Worm (Caenorhabditis elegans) whole organism, L4 larva: ENCODE measurements around the gene slc-17.3.

Experiments used
- R02D3.7 ChIP-seq: fragments of 150-350 bp; sonication (generic microtip); optimal IDR thresholded peaks from 3 replicates; lab custom pipeline; 2014; ENCODE audit warnings: missing biosample characterization, missing genetic modification characterization
- egl-27 ChIP-seq: sonication (generic microtip); optimal IDR thresholded peaks from 3 replicates; lab custom pipeline; 2017; ENCODE audit warnings: missing biosample characterization, missing genetic modification reagents, missing genetic modification characterization
- fos-1 ChIP-seq: fragments of 150-350 bp; optimal IDR thresholded peaks from 2 replicates; lab custom pipeline; 2014; ENCODE audit warnings: missing biosample characterization, missing genetic modification characterization
- hlh-30 ChIP-seq: sonication (generic microtip); optimal IDR thresholded peaks from 2 replicates; lab custom pipeline; 2017; ENCODE audit warnings: antibody characterized with exemption, mild to moderate bottlenecking, missing genetic modification characterization, missing compliant biosample characterization; ENCODE audit not compliant: insufficient read depth
- lin-15B ChIP-seq: fragments of 150-350 bp; sonication (generic microtip); optimal IDR thresholded peaks from 3 replicates; lab custom pipeline; 2014; ENCODE audit warnings: missing biosample characterization, missing genetic modification characterization
- nhr-11 ChIP-seq: fragments of 150-350 bp; optimal IDR thresholded peaks from 2 replicates; lab custom pipeline; 2014; ENCODE audit warnings: missing biosample characterization, missing genetic modification characterization
- php-3 ChIP-seq: fragments of 200-800 bp; sonication (Bioruptor generic); IDR thresholded peaks from 2 replicates; pipeline ENCODE4 v1.3.6; 2022; ENCODE audit warnings: missing genetic modification reagents, missing genetic modification characterization, missing compliant biosample characterization
- pqm-1 ChIP-seq: sonication (generic microtip); optimal IDR thresholded peaks from 2 replicates; lab custom pipeline; 2017; ENCODE audit warnings: missing biosample characterization, missing genetic modification characterization
- skn-1 ChIP-seq: fragments of 150-350 bp; optimal IDR thresholded peaks from 2 replicates; lab custom pipeline; 2014; ENCODE audit warnings: missing biosample characterization, missing genetic modification characterization
- snpc-4 ChIP-seq: fragments of 150-350 bp; optimal IDR thresholded peaks from 2 replicates; lab custom pipeline; 2014; ENCODE audit warnings: missing biosample characterization, missing genetic modification characterization
- tra-1 ChIP-seq: fragments of 200-800 bp; sonication (Bioruptor generic); IDR thresholded peaks from 2 replicates; pipeline ENCODE4 v1.3.6; 2022; ENCODE audit warnings: missing genetic modification reagents, missing genetic modification characterization, missing compliant biosample characterization
- unc-62 ChIP-seq, 3 experiments: fragments of 150-350 bp in 1 of 3; sonication (generic microtip); optimal IDR thresholded peaks in 2 of 3; peaks in 1 of 3; 1 replicate in 1 of 3; 2 replicates in 2 of 3; lab custom pipeline; 2014 to 2017; ENCODE audit warnings: missing biosample characterization in 3 of 3, missing genetic modification characterization in 3 of 3, missing genetic modification reagents in 3 of 3, missing genotype in 1 of 3
- zag-1 ChIP-seq: fragments of 150-350 bp; optimal IDR thresholded peaks from 2 replicates; lab custom pipeline; 2014; ENCODE audit warnings: missing biosample characterization, missing genetic modification characterization

DNA sequence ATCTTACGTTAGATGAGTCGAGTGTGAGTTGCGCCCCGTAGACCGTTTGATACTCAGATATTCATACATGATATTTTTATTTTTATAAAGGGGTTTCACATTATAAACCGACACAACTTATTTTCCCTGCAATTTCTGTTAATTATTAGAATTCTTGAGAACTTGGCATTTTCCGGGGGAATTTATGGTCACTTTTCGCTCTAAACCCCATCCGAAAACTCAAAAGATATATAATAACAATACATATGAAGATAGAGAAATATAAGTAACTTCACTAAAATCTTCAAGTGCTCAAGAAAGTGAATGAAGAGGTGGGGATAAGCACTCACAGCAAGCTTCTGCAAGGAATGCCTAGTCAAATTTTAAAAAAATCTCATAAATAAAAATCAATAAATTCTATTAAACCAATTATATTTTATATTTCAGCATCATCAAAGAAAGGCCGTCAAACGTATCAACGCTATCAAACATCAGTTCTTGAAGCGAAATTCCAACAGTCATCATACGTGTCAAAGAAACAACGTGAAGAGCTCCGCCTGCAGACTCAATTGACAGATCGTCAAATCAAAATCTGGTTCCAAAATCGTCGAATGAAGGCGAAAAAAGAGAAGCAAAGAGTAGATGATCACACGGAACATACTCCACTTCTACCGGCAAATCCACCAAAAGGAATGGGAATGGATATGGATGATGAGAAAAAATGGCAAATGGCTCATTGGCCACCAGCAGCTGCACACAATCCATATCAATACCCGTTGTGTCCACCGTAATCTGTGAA lies 49.3 kb downstream of the slc-17.3 start:
- TF ChIP-seq unc-62 (GFP tag; optimal IDR thresholded peaks at IDR 0.05 in 1 of 2; lab: Kevin White, UChicago) (no peak), unc-62 (tag; optimal IDR thresholded peaks at IDR 0.05; lab: Kevin White, UChicago) (no peak), snpc-4 (tag; lab: Kevin White, UChicago) (no peak), tra-1 (GFP tag; lab: Robert Waterston, UW) (no peak), pqm-1 (tag; lab: Kevin White, UChicago) (no peak), zag-1 (no peak), hlh-30 (tag; lab: Kevin White, UChicago) (no peak), skn-1 (tag; lab: Kevin White, UChicago) (no peak), fos-1 (tag; lab: Kevin White, UChicago) (no peak), R02D3.7 (tag; lab: Kevin White, UChicago) (no peak), nhr-11 (no peak), php-3 (GFP tag; lab: Robert Waterston, UW) (no peak), lin-15B (tag; lab: Kevin White, UChicago) (no peak), egl-27 (tag; lab: Kevin White, UChicago) (no peak)
